Worm (Caenorhabditis elegans) whole organism, L3 larva: ENCODE data around the gene T21B6.3.

Experiments
- R02D3.7 ChIP-seq: fragments of 150-350 bp; optimal IDR thresholded peaks from 2 replicates; lab custom pipeline; 2014; ENCODE audit warnings: missing biosample characterization, missing genetic modification characterization
- aly-2 ChIP-seq: fragments of 150-350 bp; optimal IDR thresholded peaks from 2 replicates; lab custom pipeline; 2014; ENCODE audit warnings: missing biosample characterization, missing genetic modification characterization
- ama-1 ChIP-seq: fragments of 150-350 bp; optimal IDR thresholded peaks from 2 replicates; lab custom pipeline; 2018
- ceh-16 ChIP-seq: sonication (generic microtip); optimal IDR thresholded peaks from 2 replicates; lab custom pipeline; 2017; ENCODE audit warnings: missing biosample characterization, missing genetic modification characterization
- ceh-28 ChIP-seq: fragments of 150-350 bp; optimal IDR thresholded peaks from 2 replicates; lab custom pipeline; 2014; ENCODE audit warnings: missing biosample characterization, missing genetic modification reagents, missing genetic modification characterization
- ceh-9 ChIP-seq: sonication (generic microtip); optimal IDR thresholded peaks from 2 replicates; lab custom pipeline; 2018; ENCODE audit warnings: missing biosample characterization, missing genetic modification characterization
- elt-1 ChIP-seq: fragments of 150-350 bp; optimal IDR thresholded peaks from 2 replicates; lab custom pipeline; 2014; ENCODE audit warnings: missing biosample characterization, missing genetic modification characterization
- elt-2 ChIP-seq: sonication (generic microtip); optimal IDR thresholded peaks from 2 replicates; lab custom pipeline; 2016; ENCODE audit warnings: missing genetic modification reagents, mild to moderate bottlenecking, missing genetic modification characterization, missing compliant biosample characterization
- fkh-10 ChIP-seq: sonication (generic microtip); optimal IDR thresholded peaks from 2 replicates; lab custom pipeline; 2017; ENCODE audit warnings: missing biosample characterization, missing genetic modification reagents, missing genetic modification characterization
- fkh-2 ChIP-seq: fragments of 150-350 bp; optimal IDR thresholded peaks from 2 replicates; lab custom pipeline; 2014; ENCODE audit warnings: missing biosample characterization, missing genetic modification reagents, missing genetic modification characterization
- fos-1 ChIP-seq: fragments of 150-350 bp; optimal IDR thresholded peaks from 2 replicates; lab custom pipeline; 2014; ENCODE audit warnings: missing biosample characterization, missing genetic modification characterization
- hmg-11 ChIP-seq: sonication (generic microtip); optimal IDR thresholded peaks from 2 replicates; lab custom pipeline; 2016; ENCODE audit warnings: missing genetic modification characterization, missing compliant biosample characterization
- jun-1 ChIP-seq: fragments of 150-350 bp; optimal IDR thresholded peaks from 2 replicates; lab custom pipeline; 2014; ENCODE audit warnings: missing biosample characterization, missing genetic modification reagents, missing genetic modification characterization
- lin-15B ChIP-seq: fragments of 150-350 bp; optimal IDR thresholded peaks from 2 replicates; lab custom pipeline; 2014; ENCODE audit warnings: missing biosample characterization, missing genetic modification characterization
- lin-39 ChIP-seq: fragments of 150-350 bp; optimal IDR thresholded peaks from 2 replicates; lab custom pipeline; 2018; ENCODE audit warnings: missing biosample characterization, missing genetic modification reagents, missing genetic modification characterization
- mml-1 ChIP-seq: fragments of 150-350 bp; sonication (generic microtip); optimal IDR thresholded peaks from 3 replicates; lab custom pipeline; 2014; ENCODE audit warnings: missing biosample characterization, missing genetic modification characterization
- nfya-1 ChIP-seq: sonication (generic microtip); optimal IDR thresholded peaks from 2 replicates; lab custom pipeline; 2017; ENCODE audit warnings: missing genetic modification characterization, mild to moderate bottlenecking, missing compliant biosample characterization, antibody characterized with exemption, moderate library complexity; ENCODE audit not compliant: insufficient read depth
- nhr-11 ChIP-seq: fragments of 150-350 bp; optimal IDR thresholded peaks from 2 replicates; lab custom pipeline; 2014; ENCODE audit warnings: missing biosample characterization, missing genetic modification characterization
- nhr-12 ChIP-seq: fragments of 150-350 bp; optimal IDR thresholded peaks from 2 replicates; lab custom pipeline; 2014; ENCODE audit warnings: missing biosample characterization, missing genetic modification characterization
- nhr-23 ChIP-seq: fragments of 150-350 bp; optimal IDR thresholded peaks from 2 replicates; lab custom pipeline; 2014; ENCODE audit warnings: missing biosample characterization, missing genetic modification reagents, missing genetic modification characterization
- nhr-237 ChIP-seq: fragments of 150-350 bp; optimal IDR thresholded peaks from 2 replicates; lab custom pipeline; 2014; ENCODE audit warnings: missing biosample characterization, missing genetic modification characterization
- nhr-67 ChIP-seq: fragments of 150-350 bp; optimal IDR thresholded peaks from 2 replicates; lab custom pipeline; 2014; ENCODE audit warnings: missing biosample characterization, missing genetic modification characterization
- nhr-76 ChIP-seq: fragments of 150-350 bp; sonication (generic microtip); optimal IDR thresholded peaks from 5 replicates; lab custom pipeline; 2014; ENCODE audit warnings: missing biosample characterization, missing genetic modification characterization
- nhr-77 ChIP-seq: fragments of 150-350 bp; optimal IDR thresholded peaks from 2 replicates; lab custom pipeline; 2014; ENCODE audit warnings: missing biosample characterization, missing genetic modification characterization
- pqm-1 ChIP-seq: fragments of 150-350 bp; optimal IDR thresholded peaks from 2 replicates; lab custom pipeline; 2017; ENCODE audit warnings: missing biosample characterization, missing genetic modification characterization, inconsistent platforms
- sea-2 ChIP-seq: fragments of 150-350 bp; sonication (generic microtip); optimal IDR thresholded peaks from 4 replicates; lab custom pipeline; 2014; ENCODE audit warnings: missing biosample characterization, missing genetic modification reagents, missing genetic modification characterization
- snpc-4 ChIP-seq: fragments of 150-350 bp; optimal IDR thresholded peaks from 2 replicates; lab custom pipeline; 2014; ENCODE audit warnings: missing biosample characterization, missing genetic modification characterization
- tbx-2 ChIP-seq: sonication (generic microtip); optimal IDR thresholded peaks from 2 replicates; lab custom pipeline; 2016; ENCODE audit warnings: mild to moderate bottlenecking, missing genetic modification characterization, missing compliant biosample characterization
- unc-39 ChIP-seq: sonication (generic microtip); optimal IDR thresholded peaks from 4 replicates; lab custom pipeline; 2017; ENCODE audit warnings: missing biosample characterization, missing genetic modification characterization
- unc-62 ChIP-seq: fragments of 150-350 bp; sonication (generic microtip); optimal IDR thresholded peaks from 4 replicates; lab custom pipeline; 2014; ENCODE audit warnings: missing biosample characterization, missing genetic modification reagents, missing genetic modification characterization
- ztf-4 ChIP-seq: fragments of 150-350 bp; optimal IDR thresholded peaks from 2 replicates; lab custom pipeline; 2014; ENCODE audit warnings: missing biosample characterization, missing genetic modification characterization

Gene T21B6.3

ce11 chrX:10953834-10954233 is 5.1 kb upstream of the T21B6.3 start, which contains the start of gene pbo-4:
Gene pbo-4 (plus strand): TSS chrX:10954134.
- TF ChIP-seq nhr-12 = no peak
- no peak for TF ChIP-seq jun-1 (tag; lab: Kevin White, UChicago)
- no peak for TF ChIP-seq ceh-9 (tag; lab: Kevin White, UChicago)
- TF ChIP-seq nhr-237 = no peak
- no peak for TF ChIP-seq mml-1 (tag; lab: Kevin White, UChicago)
- TF ChIP-seq elt-1 (tag; lab: Kevin White, UChicago) = no peak
- TF ChIP-seq fkh-10 (GFP tag; lab: Kevin White, UChicago) = no peak
- no peak for TF ChIP-seq nhr-11 (tag; lab: Kevin White, UChicago)
- TF ChIP-seq nfya-1 = no peak
- TF ChIP-seq fkh-2 = no peak

- TF ChIP-seq pqm-1 (tag; lab: Kevin White, UChicago) (peak; percentile 19), nhr-237 (no peak), elt-1 (tag; lab: Kevin White, UChicago) (no peak), hmg-11 (tag; lab: Kevin White, UChicago) (no peak), aly-2 (tag; lab: Kevin White, UChicago) (no peak), jun-1 (tag; lab: Kevin White, UChicago) (no peak), nhr-67 (no peak), R02D3.7 (tag; lab: Kevin White, UChicago) (no peak), elt-2 (tag; lab: Kevin White, UChicago) (peak; percentile 63), tbx-2 (tag; lab: Kevin White, UChicago) (no peak), nhr-76 (no peak), lin-39 (no peak)
Measured at ce11 chrX:10951922-10952321, 3.2 kb upstream of the T21B6.3 start.

ce11 chrX:10951168-10951567 is 2.4 kb upstream of the T21B6.3 start, which contains the start of gene K09C8.7:
Gene K09C8.7 (minus strand): TSS chrX:10951393.
- TF ChIP-seq fos-1 (tag; lab: Kevin White, UChicago) (no peak), hmg-11 (tag; lab: Kevin White, UChicago) (no peak)

- TF ChIP-seq nhr-11 (tag; lab: Kevin White, UChicago) (no peak), ama-1 (no peak), nhr-77 (tag; lab: Kevin White, UChicago) (no peak), lin-15B (tag; lab: Kevin White, UChicago) (no peak), snpc-4 (tag; lab: Kevin White, UChicago) (no peak), ztf-4 (tag; lab: Kevin White, UChicago) (no peak), nhr-12 (no peak), unc-39 (no peak), ceh-28 (tag; lab: Kevin White, UChicago) (no peak)
Measured at ce11 chrX:10941255-10941654, 7.5 kb downstream of the T21B6.3 start, which contains the start of gene pho-7. Gene pho-7 (minus strand): TSS chrX:10941355.

ce11 chrX:10933308-10934014 is 15.3 kb downstream of the T21B6.3 start:
- TF ChIP-seq ceh-16 (tag; lab: Kevin White, UChicago) = no peak
- TF ChIP-seq nhr-11 (tag; lab: Kevin White, UChicago) = no peak

ce11 chrX:10932087-10932486 is 16.7 kb downstream of the T21B6.3 start:
- TF ChIP-seq sea-2 (GFP tag; lab: Kevin White, UChicago) = no peak
- TF ChIP-seq nhr-23 (tag; lab: Kevin White, UChicago) = no peak
- TF ChIP-seq fos-1 (tag; lab: Kevin White, UChicago) = no peak
- no peak for TF ChIP-seq fkh-2
- no peak for TF ChIP-seq tbx-2 (tag; lab: Kevin White, UChicago)
- no peak for TF ChIP-seq unc-62 (GFP tag; lab: Kevin White, UChicago)
